Fruit fly (Drosophila melanogaster): ENCODE results near the gene CG4597.
A peak's percentile ranks its signal among the peaks of the same experiment; 100 is the strongest.

The CG4597 gene

dm6 chr3L:5154917-5155613 is 25.8 kb downstream of the CG4597 start:
- no peak for TF ChIP-seq noc (tag; optimal IDR thresholded peaks at IDR 0.05)

- TF ChIP-seq noc (tag; optimal IDR thresholded peaks at IDR 0.05) = no peak
Measured at dm6 chr3L:5172470-5172869, 43.2 kb downstream of the CG4597 start.

- TF ChIP-seq noc (tag; optimal IDR thresholded peaks at IDR 0.05) = no peak
Measured at dm6 chr3L:5176071-5176470, 46.8 kb downstream of the CG4597 start.

dm6 chr3L:5176789-5177188 is 47.5 kb downstream of the CG4597 start:
- peak; percentile 50 for TF ChIP-seq noc (tag; optimal IDR thresholded peaks at IDR 0.05)

- TF ChIP-seq noc (tag; optimal IDR thresholded peaks at IDR 0.05) = no peak
Measured at dm6 chr3L:5178903-5179302, 49.6 kb downstream of the CG4597 start.
